Fruit fly (Drosophila melanogaster) whole organism, embryonic: ENCODE results near the gene CG6409.

Experiments used
- Antp ChIP-seq: fragments of 200-800 bp; sonication (Bioruptor generic); optimal IDR thresholded peaks from 3 replicates; lab custom pipeline; 2016; ENCODE audit warnings: missing biosample characterization, missing genetic modification characterization
- Bdp1 ChIP-seq: fragments of 200-800 bp; sonication (Bioruptor generic); optimal IDR thresholded peaks from 3 replicates; lab custom pipeline; 2016; ENCODE audit warnings: missing biosample characterization, missing genetic modification characterization
- Bgb ChIP-seq: fragments of 200-800 bp; sonication (Bioruptor generic); IDR thresholded peaks from 2 replicates; pipeline ENCODE4 v1.3.6; 2022; ENCODE audit warnings: missing biosample characterization, missing genetic modification characterization; ENCODE audit not compliant: partially characterized antibody
- CG10565 ChIP-seq: fragments of 200-800 bp; sonication (Bioruptor generic); optimal IDR thresholded peaks from 3 replicates; lab custom pipeline; 2016; ENCODE audit warnings: missing biosample characterization, mild to moderate bottlenecking, missing genetic modification characterization
- CG11560 ChIP-seq: fragments of 200-800 bp; sonication (Bioruptor generic); IDR thresholded peaks from 3 replicates; pipeline ENCODE4 v1.3.6; 2022; ENCODE audit warnings: missing biosample characterization, missing genetic modification characterization
- CG12219 ChIP-seq: fragments of 200-800 bp; sonication (Bioruptor generic); optimal IDR thresholded peaks from 3 replicates; lab custom pipeline; 2018; ENCODE audit warnings: missing biosample characterization, mild to moderate bottlenecking, missing genetic modification characterization
- CG14441 ChIP-seq: fragments of 200-800 bp; sonication (Bioruptor generic); IDR thresholded peaks from 2 replicates; pipeline ENCODE4 v1.3.6; 2022; ENCODE audit warnings: missing biosample characterization, missing genetic modification characterization
- CG34376 ChIP-seq: fragments of 200-800 bp; sonication (Bioruptor generic); optimal IDR thresholded peaks from 2 replicates; lab custom pipeline; 2018; ENCODE audit warnings: missing biosample characterization, mild to moderate bottlenecking, missing genetic modification characterization
- CG4424 ChIP-seq: fragments of 200-800 bp; sonication (Bioruptor generic); optimal IDR thresholded peaks from 3 replicates; lab custom pipeline; 2016; ENCODE audit warnings: missing biosample characterization, missing genetic modification characterization
- CG4617 ChIP-seq: fragments of 200-800 bp; sonication (Bioruptor generic); optimal IDR thresholded peaks from 3 replicates; lab custom pipeline; 2016; ENCODE audit warnings: missing biosample characterization, missing genetic modification characterization, borderline replicate concordance
- CG6683 ChIP-seq: fragments of 200-800 bp; sonication (Bioruptor generic); optimal IDR thresholded peaks from 2 replicates; lab custom pipeline; 2017; ENCODE audit warnings: missing biosample characterization, mild to moderate bottlenecking, missing genetic modification characterization, missing genetic modification reagents
- CG7271 ChIP-seq: fragments of 200-800 bp; sonication (Bioruptor generic); optimal IDR thresholded peaks from 2 replicates; lab custom pipeline; 2018; ENCODE audit warnings: missing biosample characterization, mild to moderate bottlenecking, missing genetic modification characterization, moderate library complexity
- CG7357 ChIP-seq: fragments of 200-800 bp; sonication (Bioruptor generic); IDR thresholded peaks from 3 replicates; pipeline ENCODE4 v1.3.6; 2022; ENCODE audit warnings: missing biosample characterization, missing genetic modification characterization
- CG7372 ChIP-seq: fragments of 200-800 bp; sonication (Bioruptor generic); IDR thresholded peaks from 2 replicates; pipeline ENCODE4 v1.3.6; 2022; ENCODE audit warnings: missing biosample characterization, missing genetic modification characterization
- CG9215 ChIP-seq: fragments of 200-800 bp; sonication (Bioruptor generic); IDR thresholded peaks from 2 replicates; pipeline ENCODE4 v1.3.6; 2022; ENCODE audit warnings: missing biosample characterization, missing genetic modification characterization
- CG9932 ChIP-seq: fragments of 200-800 bp; sonication (Bioruptor generic); IDR thresholded peaks from 2 replicates; pipeline ENCODE4 v1.3.6; 2022; ENCODE audit warnings: missing biosample characterization, missing genetic modification characterization
- Chrac-16 ChIP-seq: fragments of 200-800 bp; sonication (Bioruptor generic); optimal IDR thresholded peaks from 3 replicates; lab custom pipeline; 2016; ENCODE audit warnings: missing biosample characterization, missing genetic modification characterization
- Dfd ChIP-seq, 2 experiments: fragments of >200 bp; optimal IDR thresholded peaks; 2 replicates each; lab custom pipeline; 2017; ENCODE audit warnings: missing biosample characterization in 2 of 2, missing genetic modification characterization in 2 of 2
- Dll ChIP-seq: fragments of 200-800 bp; sonication (Bioruptor generic); IDR thresholded peaks from 4 replicates; pipeline ENCODE4 v1.3.6; 2022; ENCODE audit warnings: missing biosample characterization, missing genetic modification characterization; ENCODE audit not compliant: partially characterized antibody
- Dp ChIP-seq: fragments of 200-800 bp; sonication (Bioruptor generic); optimal IDR thresholded peaks from 2 replicates; lab custom pipeline; 2018; ENCODE audit warnings: missing biosample characterization, mild to moderate bottlenecking, missing genetic modification characterization, moderate library complexity
- Dref ChIP-seq: fragments of 200-800 bp; sonication (Bioruptor generic); IDR thresholded peaks from 2 replicates; pipeline ENCODE4 v1.3.6; 2022; ENCODE audit warnings: missing biosample characterization, missing genetic modification characterization
- HmgD ChIP-seq: fragments of 200-800 bp; sonication (Bioruptor generic); optimal IDR thresholded peaks from 3 replicates; lab custom pipeline; 2016; ENCODE audit warnings: missing biosample characterization, missing genetic modification characterization
- MBD-R2 ChIP-seq: fragments of 200-800 bp; sonication (Bioruptor generic); IDR thresholded peaks from 2 replicates; pipeline ENCODE4 v1.3.6; 2022; ENCODE audit warnings: missing biosample characterization, missing genetic modification characterization
- Mes4 ChIP-seq: fragments of 200-800 bp; sonication (Bioruptor generic); optimal IDR thresholded peaks from 2 replicates; lab custom pipeline; 2016; ENCODE audit warnings: missing biosample characterization, missing genetic modification characterization
- Nf-YB ChIP-seq: fragments of 200-800 bp; sonication (Bioruptor generic); optimal IDR thresholded peaks from 3 replicates; lab custom pipeline; 2019; ENCODE audit warnings: missing biosample characterization, mild to moderate bottlenecking, missing genetic modification characterization, moderate library complexity
- Opbp ChIP-seq: fragments of 200-800 bp; sonication (Bioruptor generic); IDR thresholded peaks from 3 replicates; pipeline ENCODE4 v1.3.6; 2022; ENCODE audit warnings: missing biosample characterization, missing genetic modification characterization; ENCODE audit not compliant: partially characterized antibody
- Rx ChIP-seq: fragments of 200-800 bp; sonication (Bioruptor generic); IDR thresholded peaks from 2 replicates; pipeline ENCODE4 v1.3.6; 2022; ENCODE audit warnings: missing biosample characterization, missing genetic modification characterization
- Stat92E ChIP-seq, 3 experiments: fragments of >200 bp in 2 of 3; fragments of 200-800 bp in 1 of 3; sonication (Bioruptor generic) in 1 of 3; optimal IDR thresholded peaks; 2 replicates each; lab custom pipeline; 2017 to 2019; ENCODE audit warnings: missing biosample characterization in 3 of 3, missing genetic modification characterization in 3 of 3, mild to moderate bottlenecking in 1 of 3, moderate library complexity in 1 of 3
- Trl ChIP-seq, 3 experiments: fragments of >200 bp in 2 of 3; fragments of 200-800 bp in 1 of 3; sonication (Bioruptor generic) in 1 of 3; optimal IDR thresholded peaks; 2 replicates in 1 of 3; 3 replicates in 2 of 3; lab custom pipeline; 2016 to 2017; ENCODE audit warnings: missing biosample characterization in 1 of 3, missing genetic modification characterization in 1 of 3
- aop ChIP-seq: fragments of 200-800 bp; sonication (Bioruptor generic); IDR thresholded peaks from 2 replicates; pipeline ENCODE4 v1.3.6; 2022; ENCODE audit warnings: missing biosample characterization, missing genetic modification characterization
- ato ChIP-seq: fragments of 200-800 bp; sonication (Bioruptor generic); IDR thresholded peaks from 2 replicates; pipeline ENCODE4 v1.3.6; 2022; ENCODE audit warnings: missing biosample characterization, missing genetic modification characterization; ENCODE audit not compliant: partially characterized antibody
- bsh ChIP-seq, 2 experiments: fragments of 200-800 bp; sonication (Bioruptor generic); optimal IDR thresholded peaks; 2 replicates each; lab custom pipeline; 2017 to 2018; ENCODE audit warnings: mild to moderate bottlenecking in 2 of 2, missing biosample characterization in 2 of 2, missing genetic modification characterization in 2 of 2, moderate library complexity in 1 of 2
- cg ChIP-seq: fragments of 200-800 bp; sonication (Bioruptor generic); optimal IDR thresholded peaks from 3 replicates; lab custom pipeline; 2019; ENCODE audit warnings: missing biosample characterization, mild to moderate bottlenecking, missing genetic modification characterization, moderate library complexity
- chif ChIP-seq, 2 experiments: fragments of 200-800 bp; sonication (Bioruptor generic); optimal IDR thresholded peaks; 3 replicates each; lab custom pipeline; 2016; ENCODE audit warnings: missing biosample characterization in 2 of 2, missing genetic modification characterization in 2 of 2
- croc ChIP-seq: fragments of 200-800 bp; sonication (Bioruptor generic); conservative IDR thresholded peaks from 3 replicates; pipeline ENCODE4 v1.3.6; 2022; ENCODE audit warnings: missing biosample characterization, missing genetic modification characterization
- crol ChIP-seq: fragments of 200-800 bp; sonication (Bioruptor generic); IDR thresholded peaks from 2 replicates; pipeline ENCODE4 v1.3.6; 2022; ENCODE audit warnings: missing biosample characterization, missing genetic modification characterization
- dimm ChIP-seq: fragments of 200-800 bp; sonication (Bioruptor generic); IDR thresholded peaks from 2 replicates; pipeline ENCODE4 v1.3.6; 2022; ENCODE audit warnings: missing biosample characterization, missing genetic modification characterization
- gfzf ChIP-seq: fragments of 200-800 bp; sonication (Bioruptor generic); optimal IDR thresholded peaks from 2 replicates; lab custom pipeline; 2016; ENCODE audit warnings: missing biosample characterization, mild to moderate bottlenecking, missing genetic modification characterization, moderate library complexity
- grn ChIP-seq: fragments of 200-800 bp; sonication (Bioruptor generic); optimal IDR thresholded peaks from 3 replicates; lab custom pipeline; 2017; ENCODE audit warnings: missing biosample characterization, missing genetic modification characterization
- hb ChIP-seq: fragments of 200-800 bp; sonication (Bioruptor generic); IDR thresholded peaks from 3 replicates; pipeline ENCODE4 v1.3.6; 2022; ENCODE audit warnings: missing biosample characterization, missing genetic modification characterization; ENCODE audit not compliant: partially characterized antibody
- hbn ChIP-seq: fragments of 200-800 bp; sonication (Bioruptor generic); IDR thresholded peaks from 2 replicates; pipeline ENCODE4 v1.3.6; 2022; ENCODE audit warnings: missing biosample characterization, missing genetic modification characterization; ENCODE audit not compliant: partially characterized antibody
- jumu ChIP-seq: fragments of 200-800 bp; sonication (Bioruptor generic); optimal IDR thresholded peaks from 3 replicates; lab custom pipeline; 2016; ENCODE audit warnings: missing biosample characterization, missing genetic modification characterization
- kah ChIP-seq: fragments of 200-800 bp; sonication (Bioruptor generic); optimal IDR thresholded peaks from 2 replicates; lab custom pipeline; 2018; ENCODE audit warnings: missing biosample characterization, mild to moderate bottlenecking, missing genetic modification characterization
- p53 ChIP-seq: fragments of 200-800 bp; sonication (Bioruptor generic); optimal IDR thresholded peaks from 2 replicates; lab custom pipeline; 2016; ENCODE audit warnings: missing biosample characterization, missing genetic modification characterization
- repo ChIP-seq: fragments of 200-800 bp; sonication (Bioruptor generic); optimal IDR thresholded peaks from 2 replicates; lab custom pipeline; 2016; ENCODE audit warnings: missing biosample characterization, missing genetic modification characterization
- rib ChIP-seq: fragments of 200-800 bp; sonication (Bioruptor generic); IDR thresholded peaks from 2 replicates; pipeline ENCODE4 v1.3.6; 2022; ENCODE audit warnings: missing biosample characterization, missing genetic modification characterization
- run ChIP-seq: fragments of 200-800 bp; sonication (Bioruptor generic); optimal IDR thresholded peaks from 3 replicates; lab custom pipeline; 2018; ENCODE audit warnings: missing biosample characterization, mild to moderate bottlenecking, missing genetic modification characterization
- scrt ChIP-seq: fragments of 200-800 bp; sonication (Bioruptor generic); optimal IDR thresholded peaks from 2 replicates; lab custom pipeline; 2018; ENCODE audit warnings: missing biosample characterization, mild to moderate bottlenecking, missing genetic modification characterization, moderate library complexity
- tgo ChIP-seq: fragments of 200-800 bp; sonication (Bioruptor generic); IDR thresholded peaks from 3 replicates; pipeline ENCODE4 v1.3.6; 2022; ENCODE audit warnings: missing biosample characterization, missing genetic modification characterization
- tin ChIP-seq: fragments of 200-800 bp; sonication (Bioruptor generic); optimal IDR thresholded peaks from 3 replicates; lab custom pipeline; 2016; ENCODE audit warnings: missing biosample characterization, missing genetic modification characterization
- wor ChIP-seq: fragments of 200-800 bp; sonication (Bioruptor generic); IDR thresholded peaks from 2 replicates; pipeline ENCODE4 v1.3.6; 2022; ENCODE audit warnings: missing biosample characterization, missing genetic modification characterization

The CG6409 gene

dm6 chr3L:10878842-10879241, 3.3 kb downstream of the CG6409 start, which contains the start of the genes CG6418 and Blos4 (continued):
- no peak for TF ChIP-seq CG7271
- TF ChIP-seq crol (GFP tag; lab: Robert Waterston, UW) = no peak
- peak; percentile 97 for TF ChIP-seq MBD-R2
- no peak for TF ChIP-seq CG11560
- no peak for TF ChIP-seq CG14441
- no peak for TF ChIP-seq cg (GFP tag; lab: Kevin White, UChicago)
- TF ChIP-seq kah (GFP tag; lab: Kevin White, UChicago) = no peak
- TF ChIP-seq run (tag; lab: Kevin White, UChicago) = no peak
- no peak for TF ChIP-seq Stat92E (GFP tag; optimal IDR thresholded peaks at IDR 0.05; lab: Kevin White, UChicago)
- TF ChIP-seq Rx (GFP tag; lab: Robert Waterston, UW) = no peak
- no peak for TF ChIP-seq tin
- TF ChIP-seq croc (GFP tag; lab: Robert Waterston, UW) = no peak
- no peak for TF ChIP-seq hb (GFP tag; lab: Robert Waterston, UW)
- no peak for TF ChIP-seq CG9932 (GFP tag; lab: Robert Waterston, UW)
- TF ChIP-seq aop (GFP tag; lab: Robert Waterston, UW) = no peak
- no peak for TF ChIP-seq CG10565 (GFP tag; lab: Kevin White, UChicago)
- TF ChIP-seq CG6683 = no peak
- no peak for TF ChIP-seq repo (GFP tag; lab: Kevin White, UChicago)
- TF ChIP-seq gfzf (GFP tag; lab: Kevin White, UChicago) = peak; percentile 82
- TF ChIP-seq CG34376 (GFP tag; lab: Kevin White, UChicago) = no peak
- no peak for TF ChIP-seq CG7357 (GFP tag; lab: Robert Waterston, UW)
- TF ChIP-seq wor (GFP tag; lab: Robert Waterston, UW) = no peak
- TF ChIP-seq Chrac-16 (GFP tag; lab: Kevin White, UChicago) = no peak
- no peak for TF ChIP-seq dimm (GFP tag; lab: Robert Waterston, UW)
- no peak for TF ChIP-seq Bdp1 (GFP tag; lab: Kevin White, UChicago)
- TF ChIP-seq Dll (GFP tag; lab: Robert Waterston, UW) = peak; percentile 47; the same call in 1 of the 4 replicates
- no peak for TF ChIP-seq Trl (optimal IDR thresholded peaks at IDR 0.05; lab: Kevin White, UChicago)
- TF ChIP-seq Trl (GFP tag; optimal IDR thresholded peaks at IDR 0.05; lab: Kevin White, UChicago) = no peak
- TF ChIP-seq CG9215 (GFP tag; lab: Robert Waterston, UW) = no peak
- TF ChIP-seq hbn (GFP tag; lab: Robert Waterston, UW) = 0 out of 2 replicates have a peak, but pooled peaks have one; percentile 43
- no peak for TF ChIP-seq Mes4 (GFP tag; lab: Kevin White, UChicago)
- TF ChIP-seq scrt (GFP tag; lab: Kevin White, UChicago) = peak; percentile 85
- TF ChIP-seq Bgb (GFP tag; lab: Robert Waterston, UW) = peak; percentile 56
- peak; percentile 43 for TF ChIP-seq Dref (GFP tag; lab: Robert Waterston, UW)
- no peak for TF ChIP-seq Dfd (GFP tag; optimal IDR thresholded peaks at IDR 0.05; lab: Kevin White, UChicago)
- no peak for TF ChIP-seq bsh (GFP tag; optimal IDR thresholded peaks at IDR 0.05; lab: Kevin White, UChicago)
- peak; percentile 95 for TF ChIP-seq CG4617 (GFP tag; lab: Kevin White, UChicago)
- TF ChIP-seq jumu = peak; percentile 2
- TF ChIP-seq ato (GFP tag; lab: Robert Waterston, UW) = peak; percentile 54; the same call in 1 of the 2 replicates
- TF ChIP-seq grn (GFP tag; lab: Kevin White, UChicago) = no peak
- no peak for TF ChIP-seq rib (GFP tag; lab: Robert Waterston, UW)
- no peak for TF ChIP-seq CG4424 (GFP tag; lab: Kevin White, UChicago)
- TF ChIP-seq chif (GFP tag; optimal IDR thresholded peaks at IDR 0.05; lab: Kevin White, UChicago) = no peak
- TF ChIP-seq p53 (GFP tag; lab: Kevin White, UChicago) = no peak
- no peak for TF ChIP-seq Nf-YB (GFP tag; lab: Kevin White, UChicago)
- TF ChIP-seq Opbp (GFP tag; lab: Robert Waterston, UW) = no peak
- peak; percentile 77 for TF ChIP-seq Dp (GFP tag; lab: Kevin White, UChicago)
- no peak for TF ChIP-seq tgo (GFP tag; lab: Robert Waterston, UW)
- TF ChIP-seq Antp (GFP tag; lab: Kevin White, UChicago) = no peak
- TF ChIP-seq HmgD (GFP tag; lab: Kevin White, UChicago) = peak; percentile 4
- TF ChIP-seq CG12219 (GFP tag; lab: Kevin White, UChicago) = no peak
- TF ChIP-seq CG7372 = no peak
